Fruit fly (Drosophila melanogaster) whole organism, embryonic: ENCODE measurements around the gene CG14965.

Experiments
- Awh ChIP-seq: fragments of 200-800 bp; sonication (Bioruptor generic); IDR thresholded peaks from 2 replicates; pipeline ENCODE4, ENCODE4 v1.3.6; 2022; ENCODE audit warnings: missing biosample characterization, missing genetic modification characterization
- B-H1 ChIP-seq: fragments of 200-800 bp; sonication (Bioruptor generic); IDR thresholded peaks from 3 replicates; pipeline ENCODE4 v1.3.6; 2022; ENCODE audit warnings: missing biosample characterization, missing genetic modification characterization
- CG10462 ChIP-seq: fragments of 200-800 bp; sonication (Bioruptor generic); optimal IDR thresholded peaks from 2 replicates; lab custom pipeline; 2016; ENCODE audit warnings: missing biosample characterization, missing genetic modification characterization
- CG11093 ChIP-seq: fragments of 200-800 bp; sonication (Bioruptor generic); IDR thresholded peaks from 3 replicates; pipeline ENCODE4 v1.3.6; 2022; ENCODE audit warnings: missing biosample characterization, missing genetic modification characterization
- CG11560 ChIP-seq: fragments of 200-800 bp; sonication (Bioruptor generic); IDR thresholded peaks from 3 replicates; pipeline ENCODE4 v1.3.6; 2022; ENCODE audit warnings: missing biosample characterization, missing genetic modification characterization
- CG12104 ChIP-seq: fragments of 200-800 bp; sonication (Bioruptor generic); optimal IDR thresholded peaks from 3 replicates; lab custom pipeline; 2016; ENCODE audit warnings: missing biosample characterization, missing genetic modification characterization
- CG12769 ChIP-seq: fragments of 200-800 bp; sonication (Bioruptor generic); optimal IDR thresholded peaks from 2 replicates; lab custom pipeline; 2019; ENCODE audit warnings: missing biosample characterization, mild to moderate bottlenecking, missing genetic modification characterization, moderate library complexity
- CG15011 ChIP-seq: fragments of 200-800 bp; sonication (Bioruptor generic); optimal IDR thresholded peaks from 3 replicates; lab custom pipeline; 2018; ENCODE audit warnings: missing biosample characterization, mild to moderate bottlenecking, missing genetic modification characterization
- CG1647 ChIP-seq: fragments of 200-800 bp; sonication (Bioruptor generic); optimal IDR thresholded peaks from 3 replicates; lab custom pipeline; 2016; ENCODE audit warnings: missing biosample characterization, missing genetic modification characterization
- CG17802 ChIP-seq: fragments of 200-800 bp; sonication (Bioruptor generic); optimal IDR thresholded peaks from 2 replicates; lab custom pipeline; 2018; ENCODE audit warnings: missing biosample characterization, mild to moderate bottlenecking, missing genetic modification characterization, moderate library complexity
- CG2202 ChIP-seq: fragments of 200-800 bp; sonication (Bioruptor generic); optimal IDR thresholded peaks from 2 replicates; lab custom pipeline; 2018; ENCODE audit warnings: missing biosample characterization, mild to moderate bottlenecking, missing genetic modification characterization
- CG2712 ChIP-seq: fragments of 200-800 bp; optimal IDR thresholded peaks from 3 replicates; lab custom pipeline; 2019; ENCODE audit warnings: missing biosample characterization, mild to moderate bottlenecking, missing genetic modification characterization, moderate library complexity
- CG30431 ChIP-seq: fragments of 200-800 bp; sonication (Bioruptor generic); optimal IDR thresholded peaks from 2 replicates; lab custom pipeline; 2017; ENCODE audit warnings: missing biosample characterization, missing genetic modification characterization
- CG32772 ChIP-seq: fragments of 200-800 bp; sonication (Bioruptor generic); IDR thresholded peaks from 2 replicates; pipeline ENCODE4 v1.3.6; 2022; ENCODE audit warnings: missing biosample characterization, missing genetic modification characterization
- CG3407 ChIP-seq: fragments of 200-800 bp; sonication (Bioruptor generic); optimal IDR thresholded peaks from 2 replicates; lab custom pipeline; 2018; ENCODE audit warnings: missing biosample characterization, mild to moderate bottlenecking, missing genetic modification characterization
- CG4328 ChIP-seq: fragments of 200-800 bp; sonication (Bioruptor generic); optimal IDR thresholded peaks from 3 replicates; lab custom pipeline; 2017; ENCODE audit warnings: missing biosample characterization, missing genetic modification reagents, missing genetic modification characterization
- CrebB ChIP-seq: fragments of 200-800 bp; sonication (Bioruptor generic); optimal IDR thresholded peaks from 3 replicates; lab custom pipeline; 2018; ENCODE audit warnings: missing biosample characterization, mild to moderate bottlenecking, missing genetic modification characterization
- Dad ChIP-seq: fragments of 200-800 bp; sonication (Bioruptor generic); optimal IDR thresholded peaks from 3 replicates; lab custom pipeline; 2016; ENCODE audit warnings: missing biosample characterization, missing genetic modification characterization
- Dek ChIP-seq: fragments of 200-800 bp; sonication (Bioruptor generic); optimal IDR thresholded peaks from 3 replicates; lab custom pipeline; 2019; ENCODE audit warnings: missing biosample characterization, mild to moderate bottlenecking, missing genetic modification characterization, moderate library complexity
- E2f1 ChIP-seq: fragments of 200-800 bp; sonication (Bioruptor generic); IDR thresholded peaks from 2 replicates; pipeline ENCODE4 v1.3.6; 2022; ENCODE audit warnings: missing biosample characterization, missing genetic modification characterization
- Ets65A ChIP-seq: fragments of 200-800 bp; sonication (Bioruptor generic); peaks from one replicate; lab custom pipeline; 2016; ENCODE audit warnings: missing biosample characterization, missing genetic modification characterization
- GATAe ChIP-seq: fragments of 200-800 bp; sonication (Bioruptor generic); conservative IDR thresholded peaks from 2 replicates; pipeline ENCODE4 v1.3.6; 2022; ENCODE audit warnings: missing biosample characterization, missing genetic modification characterization
- Gug ChIP-seq: fragments of 200-800 bp; sonication (Bioruptor generic); IDR thresholded peaks from 4 replicates; pipeline ENCODE4 v1.3.6; 2022; ENCODE audit warnings: missing biosample characterization, missing genetic modification characterization
- H15 ChIP-seq: fragments of 200-800 bp; sonication (Bioruptor generic); IDR thresholded peaks from 3 replicates; pipeline ENCODE4 v1.3.6; 2022; ENCODE audit warnings: missing biosample characterization, missing genetic modification characterization
- Hmr ChIP-seq: fragments of 200-800 bp; sonication (Bioruptor generic); optimal IDR thresholded peaks from 3 replicates; lab custom pipeline; 2017; ENCODE audit warnings: mild to moderate bottlenecking, missing biosample characterization, missing genetic modification reagents, missing genetic modification characterization
- Hr3 ChIP-seq: fragments of 200-800 bp; sonication (Bioruptor generic); optimal IDR thresholded peaks from 3 replicates; lab custom pipeline; 2016; ENCODE audit warnings: missing biosample characterization, missing genetic modification characterization
- Hr51 ChIP-seq, 2 experiments: fragments of 200-800 bp; sonication (Bioruptor generic); optimal IDR thresholded peaks; 2 replicates in 1 of 2; 3 replicates in 1 of 2; lab custom pipeline; 2016 to 2018; ENCODE audit warnings: missing biosample characterization in 2 of 2, missing genetic modification characterization in 2 of 2, mild to moderate bottlenecking in 1 of 2, moderate library complexity in 1 of 2
- Lim3 ChIP-seq: fragments of 200-800 bp; sonication (Bioruptor generic); IDR thresholded peaks from 2 replicates; pipeline ENCODE4 v1.3.6; 2022; ENCODE audit warnings: missing biosample characterization, missing genetic modification characterization
- Rx ChIP-seq: fragments of 200-800 bp; sonication (Bioruptor generic); IDR thresholded peaks from 2 replicates; pipeline ENCODE4 v1.3.6; 2022; ENCODE audit warnings: missing biosample characterization, missing genetic modification characterization
- Tbp ChIP-seq: fragments of >200 bp; optimal IDR thresholded peaks from 2 replicates; lab custom pipeline; 2018; ENCODE audit warnings: missing biosample characterization, missing genetic modification characterization
- Trl ChIP-seq, 3 experiments: fragments of >200 bp in 2 of 3; fragments of 200-800 bp in 1 of 3; sonication (Bioruptor generic) in 1 of 3; optimal IDR thresholded peaks; 2 replicates in 1 of 3; 3 replicates in 2 of 3; lab custom pipeline; 2016 to 2017; ENCODE audit warnings: missing biosample characterization in 1 of 3, missing genetic modification characterization in 1 of 3
- aop ChIP-seq: fragments of 200-800 bp; sonication (Bioruptor generic); IDR thresholded peaks from 2 replicates; pipeline ENCODE4 v1.3.6; 2022; ENCODE audit warnings: missing biosample characterization, missing genetic modification characterization
- crc ChIP-seq: fragments of 200-800 bp; sonication (Bioruptor generic); optimal IDR thresholded peaks from 2 replicates; lab custom pipeline; 2016; ENCODE audit warnings: missing biosample characterization, missing genetic modification characterization
- dimm ChIP-seq: fragments of 200-800 bp; sonication (Bioruptor generic); IDR thresholded peaks from 2 replicates; pipeline ENCODE4 v1.3.6; 2022; ENCODE audit warnings: missing biosample characterization, missing genetic modification characterization
- eyg ChIP-seq: fragments of 200-800 bp; sonication (Bioruptor generic); optimal IDR thresholded peaks from 3 replicates; lab custom pipeline; 2016; ENCODE audit warnings: missing biosample characterization, missing genetic modification characterization
- fd102C ChIP-seq: fragments of 200-800 bp; sonication (Bioruptor generic); optimal IDR thresholded peaks from 2 replicates; lab custom pipeline; 2018; ENCODE audit warnings: missing biosample characterization, mild to moderate bottlenecking, missing genetic modification characterization, moderate library complexity
- gce ChIP-seq: fragments of 200-800 bp; sonication (Bioruptor generic); IDR thresholded peaks from 3 replicates; pipeline ENCODE4 v1.3.6; 2022; ENCODE audit warnings: missing biosample characterization, missing genetic modification characterization
- gsb ChIP-seq: fragments of 200-800 bp; sonication (Bioruptor generic); IDR thresholded peaks from 2 replicates; pipeline ENCODE4 v1.3.6; 2022; ENCODE audit warnings: missing biosample characterization, missing genetic modification characterization
- kni ChIP-seq: fragments of 200-800 bp; sonication (Bioruptor generic); optimal IDR thresholded peaks from 3 replicates; lab custom pipeline; 2017; ENCODE audit warnings: mild to moderate bottlenecking, missing biosample characterization, missing genetic modification reagents, missing genetic modification characterization
- mld ChIP-seq: fragments of 200-800 bp; sonication (Bioruptor generic); IDR thresholded peaks from 3 replicates; pipeline ENCODE4 v1.3.6; 2022; ENCODE audit warnings: missing biosample characterization, missing genetic modification characterization; ENCODE audit not compliant: partially characterized antibody
- nom ChIP-seq: fragments of 200-800 bp; sonication (Bioruptor generic); optimal IDR thresholded peaks from 2 replicates; lab custom pipeline; 2017; ENCODE audit warnings: missing biosample characterization, missing genetic modification characterization, mild to moderate bottlenecking, moderate library complexity, missing genetic modification reagents
- org-1 ChIP-seq: fragments of 200-800 bp; sonication (Bioruptor generic); optimal IDR thresholded peaks from 2 replicates; lab custom pipeline; 2017; ENCODE audit warnings: missing biosample characterization, missing genetic modification characterization
- p53 ChIP-seq: fragments of 200-800 bp; sonication (Bioruptor generic); optimal IDR thresholded peaks from 2 replicates; lab custom pipeline; 2016; ENCODE audit warnings: missing biosample characterization, missing genetic modification characterization
- tgo ChIP-seq: fragments of 200-800 bp; sonication (Bioruptor generic); IDR thresholded peaks from 3 replicates; pipeline ENCODE4 v1.3.6; 2022; ENCODE audit warnings: missing biosample characterization, missing genetic modification characterization
- tio ChIP-seq: fragments of 200-800 bp; sonication (Bioruptor generic); optimal IDR thresholded peaks from 2 replicates; lab custom pipeline; 2017; ENCODE audit warnings: missing biosample characterization, missing genetic modification characterization, inconsistent platforms
- trem ChIP-seq: fragments of 200-800 bp; optimal IDR thresholded peaks from 3 replicates; lab custom pipeline; 2019; ENCODE audit warnings: missing biosample characterization, mild to moderate bottlenecking, missing genetic modification characterization, moderate library complexity
- unpg ChIP-seq: fragments of 200-800 bp; sonication (Bioruptor generic); optimal IDR thresholded peaks from 3 replicates; lab custom pipeline; 2018; ENCODE audit warnings: missing biosample characterization, mild to moderate bottlenecking, missing genetic modification characterization, moderate library complexity
- vvl ChIP-seq: fragments of 200-800 bp; sonication (Bioruptor generic); IDR thresholded peaks from 2 replicates; pipeline ENCODE4 v1.3.6; 2022; ENCODE audit warnings: missing biosample characterization, missing genetic modification characterization
- yki ChIP-seq: fragments of >200 bp; optimal IDR thresholded peaks from 3 replicates; lab custom pipeline; 2018

CG14965 gene

dm6 chr3L:3197464-3197863, 5.2 kb upstream of the CG14965 start, which contains the start of gene CG14966 (continued):
- TF ChIP-seq Tbp (GFP tag; lab: Kevin White, UChicago) = no peak
- no peak for TF ChIP-seq fd102C (GFP tag; lab: Kevin White, UChicago)
- peak; percentile 5; the same call in 1 of the 4 replicates for TF ChIP-seq Gug (GFP tag; lab: Robert Waterston, UW)
- no peak for TF ChIP-seq Lim3 (GFP tag; lab: Robert Waterston, UW)
- TF ChIP-seq kni (GFP tag; lab: Kevin White, UChicago) = peak; percentile 20
- TF ChIP-seq gce = no peak
- TF ChIP-seq tgo (GFP tag; lab: Robert Waterston, UW) = no peak
- no peak for TF ChIP-seq CG4328 (GFP tag; lab: Kevin White, UChicago)
- no peak for TF ChIP-seq aop (GFP tag; lab: Robert Waterston, UW)
- TF ChIP-seq vvl (GFP tag; lab: Robert Waterston, UW) = peak; percentile 40; the same call in 1 of the 2 replicates
- peak; percentile 53 for TF ChIP-seq Dek (tag; lab: Kevin White, UChicago)
- TF ChIP-seq CG12104 (GFP tag; lab: Kevin White, UChicago) = no peak
- TF ChIP-seq p53 = peak; percentile 11
- TF ChIP-seq Trl (optimal IDR thresholded peaks at IDR 0.05; lab: Kevin White, UChicago) = no peak
- TF ChIP-seq Trl (GFP tag; optimal IDR thresholded peaks at IDR 0.05; lab: Kevin White, UChicago) = no peak
- TF ChIP-seq CG17802 (tag; lab: Kevin White, UChicago) = no peak
- peak; percentile 78; the same call in 2 of the 3 replicates for TF ChIP-seq mld (GFP tag; lab: Robert Waterston, UW)
- TF ChIP-seq Hr51 (GFP tag; optimal IDR thresholded peaks at IDR 0.05; lab: Kevin White, UChicago) = no peak
- TF ChIP-seq Rx = no peak
- TF ChIP-seq Hmr (GFP tag; lab: Kevin White, UChicago) = peak; percentile 27
- TF ChIP-seq E2f1 (GFP tag; lab: Robert Waterston, UW) = no peak
- TF ChIP-seq nom = peak; percentile 33
- no peak for TF ChIP-seq Awh (GFP tag; lab: Robert Waterston, UW)
- no peak for TF ChIP-seq tio
- no peak for TF ChIP-seq yki (lab: Kevin White, UChicago)
- TF ChIP-seq Ets65A (GFP tag; lab: Kevin White, UChicago) = peak; percentile 27
- no peak for TF ChIP-seq CG11093
- peak; percentile 44 for TF ChIP-seq CG12769 (tag; lab: Kevin White, UChicago)
- no peak for TF ChIP-seq CrebB (tag; lab: Kevin White, UChicago)
- TF ChIP-seq dimm (GFP tag; lab: Robert Waterston, UW) = no peak
- TF ChIP-seq CG10462 = no peak
- no peak for TF ChIP-seq CG3407 (GFP tag; lab: Kevin White, UChicago)
- peak; percentile 44 for TF ChIP-seq CG2712 (tag; lab: Kevin White, UChicago)
- TF ChIP-seq CG11560 = 0 out of 3 replicates have a peak, but pooled peaks have one; percentile 42
- TF ChIP-seq CG1647 (GFP tag; lab: Kevin White, UChicago) = no peak
- no peak for TF ChIP-seq CG2202 (tag; lab: Kevin White, UChicago)
- no peak for TF ChIP-seq Dad (GFP tag; lab: Kevin White, UChicago)
- peak; percentile 76 for TF ChIP-seq trem (tag; lab: Kevin White, UChicago)
- TF ChIP-seq crc (GFP tag; lab: Kevin White, UChicago) = no peak
- no peak for TF ChIP-seq B-H1
- no peak for TF ChIP-seq CG15011
- no peak for TF ChIP-seq CG30431 (GFP tag; lab: Kevin White, UChicago)
- TF ChIP-seq eyg (GFP tag; lab: Kevin White, UChicago) = no peak
- TF ChIP-seq CG32772 (GFP tag; lab: Robert Waterston, UW) = no peak
- no peak for TF ChIP-seq Hr3 (GFP tag; lab: Kevin White, UChicago)
- no peak for TF ChIP-seq gsb (GFP tag; lab: Robert Waterston, UW)
- TF ChIP-seq H15 (GFP tag; lab: Robert Waterston, UW) = no peak
- TF ChIP-seq GATAe (GFP tag; lab: Robert Waterston, UW) = no peak
- TF ChIP-seq org-1 = no peak
- TF ChIP-seq unpg (GFP tag; lab: Kevin White, UChicago) = peak; percentile 4
